Fruit fly (Drosophila melanogaster) whole organism, embryonic: ENCODE results near the gene feo.

Experiments
- B-H1 ChIP-seq: fragments of 200-800 bp; sonication (Bioruptor generic); IDR thresholded peaks from 3 replicates; pipeline ENCODE4 v1.3.6; 2022; ENCODE audit warnings: missing biosample characterization, missing genetic modification characterization
- Blimp-1 ChIP-seq: fragments of 200-800 bp; sonication (Bioruptor generic); optimal IDR thresholded peaks from 3 replicates; lab custom pipeline; 2018; ENCODE audit warnings: missing biosample characterization, missing genetic modification characterization, mild to moderate bottlenecking, moderate library complexity, missing genetic modification reagents
- C15 ChIP-seq: fragments of 200-800 bp; sonication (Bioruptor generic); IDR thresholded peaks from 3 replicates; pipeline ENCODE4 v1.3.6; 2022; ENCODE audit warnings: missing biosample characterization, missing genetic modification characterization
- CG10274 ChIP-seq: fragments of 200-800 bp; sonication (Bioruptor generic); optimal IDR thresholded peaks from 3 replicates; lab custom pipeline; 2017; ENCODE audit warnings: missing biosample characterization, mild to moderate bottlenecking, missing genetic modification characterization
- CG10431 ChIP-seq: fragments of 200-800 bp; sonication (Bioruptor generic); optimal IDR thresholded peaks from 3 replicates; lab custom pipeline; 2018; ENCODE audit warnings: missing biosample characterization, mild to moderate bottlenecking, missing genetic modification characterization
- CG13123 ChIP-seq: fragments of 200-800 bp; sonication (Bioruptor generic); optimal IDR thresholded peaks from 2 replicates; lab custom pipeline; 2016; ENCODE audit warnings: missing biosample characterization, missing genetic modification characterization
- CG13775 ChIP-seq: fragments of 200-800 bp; sonication (Bioruptor generic); optimal IDR thresholded peaks from 3 replicates; lab custom pipeline; 2017; ENCODE audit warnings: missing biosample characterization, mild to moderate bottlenecking, missing genetic modification characterization
- CG14441 ChIP-seq: fragments of 200-800 bp; sonication (Bioruptor generic); IDR thresholded peaks from 2 replicates; pipeline ENCODE4 v1.3.6; 2022; ENCODE audit warnings: missing biosample characterization, missing genetic modification characterization
- CG14860 ChIP-seq: fragments of 200-800 bp; sonication (Bioruptor generic); IDR thresholded peaks from 3 replicates; pipeline ENCODE4 v1.3.6; 2022; ENCODE audit warnings: missing biosample characterization, missing genetic modification characterization; ENCODE audit not compliant: partially characterized antibody
- CG16815 ChIP-seq: fragments of 200-800 bp; sonication (Bioruptor generic); optimal IDR thresholded peaks from 3 replicates; lab custom pipeline; 2017; ENCODE audit warnings: missing biosample characterization, mild to moderate bottlenecking, missing genetic modification characterization
- CG17568 ChIP-seq: fragments of 200-800 bp; sonication (Bioruptor generic); optimal IDR thresholded peaks from 2 replicates; lab custom pipeline; 2018; ENCODE audit warnings: missing biosample characterization, mild to moderate bottlenecking, missing genetic modification characterization, moderate library complexity
- CG31224 ChIP-seq: fragments of 200-800 bp; sonication (Bioruptor generic); IDR thresholded peaks from 2 replicates; pipeline ENCODE4 v1.3.6; 2022; ENCODE audit warnings: missing biosample characterization, missing genetic modification characterization
- CG32767 ChIP-seq: fragments of 200-800 bp; sonication (Bioruptor generic); IDR thresholded peaks from 2 replicates; pipeline ENCODE4 v1.3.6; 2022; ENCODE audit warnings: missing biosample characterization, missing genetic modification characterization
- CG3281 ChIP-seq: fragments of 200-800 bp; sonication (Bioruptor generic); optimal IDR thresholded peaks from 3 replicates; lab custom pipeline; 2017; ENCODE audit warnings: missing biosample characterization, mild to moderate bottlenecking, missing genetic modification characterization
- CG4404 ChIP-seq: fragments of 200-800 bp; sonication (Bioruptor generic); IDR thresholded peaks from 2 replicates; pipeline ENCODE4 v1.3.6; 2022; ENCODE audit warnings: missing biosample characterization, missing genetic modification characterization
- CG6683 ChIP-seq: fragments of 200-800 bp; sonication (Bioruptor generic); optimal IDR thresholded peaks from 2 replicates; lab custom pipeline; 2017; ENCODE audit warnings: missing biosample characterization, mild to moderate bottlenecking, missing genetic modification characterization, missing genetic modification reagents
- CG7556 ChIP-seq: fragments of 200-800 bp; sonication (Bioruptor generic); optimal IDR thresholded peaks from 2 replicates; lab custom pipeline; 2017; ENCODE audit warnings: missing biosample characterization, mild to moderate bottlenecking, missing genetic modification characterization
- CG8388 ChIP-seq: fragments of 200-800 bp; sonication (Bioruptor generic); optimal IDR thresholded peaks from 2 replicates; lab custom pipeline; 2019; ENCODE audit warnings: missing biosample characterization, mild to moderate bottlenecking, missing genetic modification characterization, moderate library complexity
- HmgD ChIP-seq: fragments of 200-800 bp; sonication (Bioruptor generic); optimal IDR thresholded peaks from 3 replicates; lab custom pipeline; 2016; ENCODE audit warnings: missing biosample characterization, missing genetic modification characterization
- Hr39 ChIP-seq: fragments of >200 bp; optimal IDR thresholded peaks from 2 replicates; lab custom pipeline; 2017
- Jarid2 ChIP-seq: fragments of 200-800 bp; sonication (Bioruptor generic); optimal IDR thresholded peaks from 3 replicates; lab custom pipeline; 2017; ENCODE audit warnings: mild to moderate bottlenecking, missing biosample characterization, missing genetic modification reagents, missing genetic modification characterization
- Lim3 ChIP-seq: fragments of 200-800 bp; sonication (Bioruptor generic); IDR thresholded peaks from 2 replicates; pipeline ENCODE4 v1.3.6; 2022; ENCODE audit warnings: missing biosample characterization, missing genetic modification characterization
- Mad ChIP-seq: fragments of 200-800 bp; sonication (Bioruptor generic); optimal IDR thresholded peaks from 2 replicates; lab custom pipeline; 2016; ENCODE audit warnings: missing biosample characterization, missing genetic modification characterization
- Meics ChIP-seq: fragments of 200-800 bp; sonication (Bioruptor generic); optimal IDR thresholded peaks from 2 replicates; lab custom pipeline; 2017; ENCODE audit warnings: missing biosample characterization, mild to moderate bottlenecking, missing genetic modification characterization
- Mes4 ChIP-seq: fragments of 200-800 bp; sonication (Bioruptor generic); optimal IDR thresholded peaks from 2 replicates; lab custom pipeline; 2016; ENCODE audit warnings: missing biosample characterization, missing genetic modification characterization
- Oli ChIP-seq: fragments of 200-800 bp; sonication (Bioruptor generic); optimal IDR thresholded peaks from 2 replicates; lab custom pipeline; 2018; ENCODE audit warnings: missing biosample characterization, mild to moderate bottlenecking, missing genetic modification characterization, moderate library complexity
- Rx ChIP-seq: fragments of 200-800 bp; sonication (Bioruptor generic); IDR thresholded peaks from 2 replicates; pipeline ENCODE4 v1.3.6; 2022; ENCODE audit warnings: missing biosample characterization, missing genetic modification characterization
- Usf ChIP-seq: fragments of 200-800 bp; sonication (Bioruptor generic); optimal IDR thresholded peaks from 2 replicates; lab custom pipeline; 2017; ENCODE audit warnings: missing genotype, missing biosample characterization, missing genetic modification characterization
- Xbp1 ChIP-seq: fragments of 200-800 bp; sonication (Bioruptor generic); optimal IDR thresholded peaks from 3 replicates; lab custom pipeline; 2016; ENCODE audit warnings: missing biosample characterization, mild to moderate bottlenecking, missing genetic modification characterization
- ab ChIP-seq: fragments of 200-800 bp; sonication (Bioruptor generic); optimal IDR thresholded peaks from 2 replicates; lab custom pipeline; 2016; ENCODE audit warnings: missing biosample characterization, missing genetic modification characterization
- aop ChIP-seq: fragments of 200-800 bp; sonication (Bioruptor generic); IDR thresholded peaks from 2 replicates; pipeline ENCODE4 v1.3.6; 2022; ENCODE audit warnings: missing biosample characterization, missing genetic modification characterization
- bab2 ChIP-seq: fragments of 200-800 bp; sonication (Bioruptor generic); optimal IDR thresholded peaks from 2 replicates; lab custom pipeline; 2016; ENCODE audit warnings: missing biosample characterization, missing genetic modification characterization
- btn ChIP-seq: fragments of 200-800 bp; sonication (Bioruptor generic); optimal IDR thresholded peaks from 2 replicates; lab custom pipeline; 2016; ENCODE audit warnings: missing biosample characterization, missing genetic modification characterization
- cwo ChIP-seq: fragments of 200-800 bp; sonication (Bioruptor generic); optimal IDR thresholded peaks from 3 replicates; lab custom pipeline; 2017; ENCODE audit warnings: missing biosample characterization, missing genetic modification characterization, mild to moderate bottlenecking, moderate library complexity, missing genetic modification reagents
- dimm ChIP-seq: fragments of 200-800 bp; sonication (Bioruptor generic); IDR thresholded peaks from 2 replicates; pipeline ENCODE4 v1.3.6; 2022; ENCODE audit warnings: missing biosample characterization, missing genetic modification characterization
- emc ChIP-seq: fragments of 200-800 bp; sonication (Bioruptor generic); optimal IDR thresholded peaks from 2 replicates; lab custom pipeline; 2016; ENCODE audit warnings: missing biosample characterization, missing genetic modification characterization
- fd96Cb ChIP-seq: fragments of 200-800 bp; sonication (Bioruptor generic); optimal IDR thresholded peaks from 2 replicates; lab custom pipeline; 2018; ENCODE audit warnings: missing biosample characterization, mild to moderate bottlenecking, missing genetic modification characterization, moderate library complexity
- her ChIP-seq: fragments of 200-800 bp; sonication (Bioruptor generic); optimal IDR thresholded peaks from 2 replicates; lab custom pipeline; 2016; ENCODE audit warnings: missing biosample characterization, missing genetic modification characterization
- hth ChIP-seq: fragments of >200 bp; optimal IDR thresholded peaks from 2 replicates; lab custom pipeline; 2017; ENCODE audit warnings: inconsistent platforms
- mam ChIP-seq: fragments of 200-800 bp; sonication (Bioruptor generic); optimal IDR thresholded peaks from 3 replicates; lab custom pipeline; 2016; ENCODE audit warnings: missing biosample characterization, missing genetic modification characterization
- mld ChIP-seq: fragments of 200-800 bp; sonication (Bioruptor generic); IDR thresholded peaks from 3 replicates; pipeline ENCODE4 v1.3.6; 2022; ENCODE audit warnings: missing biosample characterization, missing genetic modification characterization; ENCODE audit not compliant: partially characterized antibody
- phol ChIP-seq: fragments of 200-800 bp; sonication (Bioruptor generic); optimal IDR thresholded peaks from 3 replicates; lab custom pipeline; 2018; ENCODE audit warnings: missing biosample characterization, mild to moderate bottlenecking, missing genetic modification characterization, moderate library complexity
- pita ChIP-seq: fragments of 200-800 bp; sonication (Bioruptor generic); optimal IDR thresholded peaks from 2 replicates; lab custom pipeline; 2017; ENCODE audit warnings: missing biosample characterization, mild to moderate bottlenecking, missing genetic modification characterization
- pum ChIP-seq: fragments of 200-800 bp; sonication (Bioruptor generic); optimal IDR thresholded peaks from 2 replicates; lab custom pipeline; 2016; ENCODE audit warnings: missing biosample characterization, missing genetic modification characterization
- schlank ChIP-seq: fragments of 200-800 bp; sonication (Bioruptor generic); optimal IDR thresholded peaks from 2 replicates; lab custom pipeline; 2018; ENCODE audit warnings: missing biosample characterization, mild to moderate bottlenecking, missing genetic modification characterization
- sens ChIP-seq: fragments of 200-800 bp; sonication (Bioruptor generic); peaks from one replicate; lab custom pipeline; 2016; ENCODE audit warnings: missing biosample characterization, missing genetic modification characterization
- sisA ChIP-seq: fragments of 200-800 bp; sonication (Bioruptor generic); IDR thresholded peaks from 2 replicates; pipeline ENCODE4 v1.3.6; 2022; ENCODE audit warnings: missing biosample characterization, missing genetic modification characterization
- sob ChIP-seq: fragments of 200-800 bp; sonication (Bioruptor generic); IDR thresholded peaks from 2 replicates; pipeline ENCODE4 v1.3.6; 2022; ENCODE audit warnings: missing biosample characterization, missing genetic modification characterization
- vnd ChIP-seq: fragments of 200-800 bp; sonication (Bioruptor generic); IDR thresholded peaks from 3 replicates; pipeline ENCODE4 v1.3.6; 2022; ENCODE audit warnings: missing biosample characterization, missing genetic modification characterization; ENCODE audit not compliant: partially characterized antibody
- z ChIP-seq: fragments of 200-800 bp; sonication (Bioruptor generic); IDR thresholded peaks from 3 replicates; pipeline ENCODE4 v1.3.6; 2022; ENCODE audit warnings: missing biosample characterization, missing genetic modification characterization

feo gene

DNA sequence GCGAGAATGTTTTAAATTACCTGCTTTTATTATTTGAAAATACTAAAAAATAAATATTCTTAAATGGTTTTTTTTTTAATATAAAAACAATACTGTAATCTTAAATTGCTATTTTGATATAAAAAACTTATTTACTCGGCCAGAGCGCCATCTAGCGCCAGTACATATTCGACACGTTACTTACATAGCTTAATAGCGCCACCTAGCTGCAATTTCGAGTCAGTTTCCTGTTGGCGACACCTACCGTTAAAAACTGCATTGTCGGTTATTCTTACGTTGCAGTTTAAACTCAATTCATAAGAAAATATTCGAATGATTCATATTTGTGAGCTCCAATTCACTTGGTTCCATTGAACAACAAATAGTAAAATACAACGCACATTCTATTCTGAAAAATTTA is 22.3 kb downstream of the feo start (continued):
- peak; percentile 68; the same call in 1 of the 2 replicates for TF ChIP-seq sob
- peak; percentile 44 for TF ChIP-seq pita
- TF ChIP-seq Usf = peak; percentile 20
- TF ChIP-seq her (GFP tag; lab: Kevin White, UChicago) = peak; percentile 35
- peak; percentile 66 for TF ChIP-seq bab2 (GFP tag; lab: Kevin White, UChicago)
- peak; percentile 60 for TF ChIP-seq mam (GFP tag; lab: Kevin White, UChicago)
- TF ChIP-seq CG3281 = peak; percentile 46
- peak; percentile 67 for TF ChIP-seq sisA (GFP tag; lab: Robert Waterston, UW)
- TF ChIP-seq emc (GFP tag; lab: Kevin White, UChicago) = peak; percentile 1
- TF ChIP-seq sens = peak; percentile 83
- no peak for TF ChIP-seq vnd (GFP tag; lab: Robert Waterston, UW)
- no peak for TF ChIP-seq CG32767 (GFP tag; lab: Robert Waterston, UW)
- no peak for TF ChIP-seq Jarid2 (GFP tag; lab: Kevin White, UChicago)
- TF ChIP-seq Mad (GFP tag; lab: Kevin White, UChicago) = peak; percentile 50
- no peak for TF ChIP-seq dimm (GFP tag; lab: Robert Waterston, UW)
- peak; percentile 73 for TF ChIP-seq Meics (GFP tag; lab: Kevin White, UChicago)
- no peak for TF ChIP-seq mld (GFP tag; lab: Robert Waterston, UW)
- TF ChIP-seq Rx (GFP tag; lab: Robert Waterston, UW) = peak; percentile 41; the same call in 1 of the 2 replicates
- no peak for TF ChIP-seq Lim3 (GFP tag; lab: Robert Waterston, UW)
- TF ChIP-seq pum = peak; percentile 70
- peak; percentile 48 for TF ChIP-seq Oli
- TF ChIP-seq HmgD (GFP tag; lab: Kevin White, UChicago) = peak; percentile 30
- no peak for TF ChIP-seq CG8388 (GFP tag; lab: Kevin White, UChicago)
- TF ChIP-seq Mes4 = peak; percentile 0
- no peak for TF ChIP-seq schlank
- no peak for TF ChIP-seq CG31224 (GFP tag; lab: Robert Waterston, UW)
- no peak for TF ChIP-seq CG10274 (GFP tag; lab: Kevin White, UChicago)
- TF ChIP-seq cwo = no peak
- no peak for TF ChIP-seq Hr39 (lab: Kevin White, UChicago)
- TF ChIP-seq CG14860 (GFP tag; lab: Robert Waterston, UW) = no peak
- peak; percentile 10 for TF ChIP-seq CG13123 (GFP tag; lab: Kevin White, UChicago)

DNA sequence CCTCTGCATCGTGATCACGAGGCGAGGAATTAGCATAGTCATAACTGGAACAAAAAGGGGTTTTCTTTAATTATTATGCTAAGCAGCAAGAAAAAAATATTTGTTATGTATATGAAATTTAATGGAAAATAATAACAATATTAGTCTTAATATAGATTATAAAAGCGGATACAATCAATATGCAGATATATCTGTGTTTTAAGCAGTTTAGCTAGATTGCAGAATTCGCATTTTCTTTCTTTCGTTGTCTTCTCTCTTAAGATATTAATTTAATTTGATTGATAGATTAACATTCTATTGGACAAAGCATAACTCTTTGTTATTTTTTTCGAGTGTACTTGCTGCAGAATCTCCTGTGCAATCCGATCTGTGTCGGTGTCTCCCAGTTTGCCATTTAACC is 27.4 kb downstream of the feo start:
- TF ChIP-seq CG17568 (no peak), z (GFP tag; lab: Robert Waterston, UW) (no peak)

dm6 chrX:10825349-10826129 is 29.1 kb downstream of the feo start:
- TF ChIP-seq ab (GFP tag; lab: Kevin White, UChicago) (no peak), CG17568 (no peak), Xbp1 (peak; percentile 46), CG10431 (GFP tag; lab: Kevin White, UChicago) (no peak), aop (GFP tag; lab: Robert Waterston, UW) (no peak), phol (tag; lab: Kevin White, UChicago) (peak; percentile 60), Blimp-1 (GFP tag; lab: Kevin White, UChicago) (peak; percentile 41), CG6683 (no peak), B-H1 (no peak), C15 (no peak), CG13775 (no peak), CG14441 (GFP tag; lab: Robert Waterston, UW) (no peak), CG16815 (peak; percentile 47), fd96Cb (tag; lab: Kevin White, UChicago) (peak; percentile 55), CG4404 (GFP tag; lab: Robert Waterston, UW) (peak; percentile 16; the same call in 1 of the 2 replicates), hth (no peak), btn (GFP tag; lab: Kevin White, UChicago) (no peak), CG7556 (peak; percentile 50)
